Fruit fly (Drosophila melanogaster): ENCODE measurements around the gene CG3566.

The CG3566 gene

dm6 chrX:6237015-6237414 is 39.5 kb downstream of the CG3566 start, which contains the start of gene CG14445:
Gene CG14445, plus strand, starts transcription at chrX:6237315.
- no peak for TF ChIP-seq CTCF (optimal IDR thresholded peaks at IDR 0.05)
- no peak for TF ChIP-seq CG8478 (optimal IDR thresholded peaks at IDR 0.05)

- TF ChIP-seq CG8478 (optimal IDR thresholded peaks at IDR 0.05) (no peak), CTCF (optimal IDR thresholded peaks at IDR 0.05) (no peak)
Observed at dm6 chrX:6231764-6232163, 44.8 kb downstream of the CG3566 start.

dm6 chrX:6225472-6226049 is 51.0 kb downstream of the CG3566 start, which contains the start of gene dtn:
Gene dtn, plus strand, starts transcription at chrX:6225647.
- TF ChIP-seq CTCF (optimal IDR thresholded peaks at IDR 0.05) = no peak
- no peak for TF ChIP-seq CG8478 (optimal IDR thresholded peaks at IDR 0.05)
